Fruit fly (Drosophila melanogaster) whole organism, embryonic: ENCODE results near the gene CG2247.

ENCODE experiments used
- Abd-B ChIP-seq: fragments of 200-800 bp; sonication (Bioruptor generic); optimal IDR thresholded peaks from 2 replicates; lab custom pipeline; 2018; ENCODE audit warnings: missing biosample characterization, mild to moderate bottlenecking, missing genetic modification characterization, moderate library complexity
- CG11093 ChIP-seq: fragments of 200-800 bp; sonication (Bioruptor generic); IDR thresholded peaks from 3 replicates; pipeline ENCODE4 v1.3.6; 2022; ENCODE audit warnings: missing biosample characterization, missing genetic modification characterization
- CG11723 ChIP-seq: fragments of 200-800 bp; sonication (Bioruptor generic); optimal IDR thresholded peaks from 2 replicates; lab custom pipeline; 2017; ENCODE audit warnings: missing biosample characterization, mild to moderate bottlenecking, missing genetic modification characterization
- CG12942 ChIP-seq: fragments of 200-800 bp; sonication (Bioruptor generic); optimal IDR thresholded peaks from 3 replicates; lab custom pipeline; 2016; ENCODE audit warnings: missing biosample characterization, missing genetic modification characterization
- CG13123 ChIP-seq: fragments of 200-800 bp; sonication (Bioruptor generic); optimal IDR thresholded peaks from 2 replicates; lab custom pipeline; 2016; ENCODE audit warnings: missing biosample characterization, missing genetic modification characterization
- CG13775 ChIP-seq: fragments of 200-800 bp; sonication (Bioruptor generic); optimal IDR thresholded peaks from 3 replicates; lab custom pipeline; 2017; ENCODE audit warnings: missing biosample characterization, mild to moderate bottlenecking, missing genetic modification characterization
- CG14441 ChIP-seq: fragments of 200-800 bp; sonication (Bioruptor generic); IDR thresholded peaks from 2 replicates; pipeline ENCODE4 v1.3.6; 2022; ENCODE audit warnings: missing biosample characterization, missing genetic modification characterization
- CG15479 ChIP-seq: fragments of 200-800 bp; sonication (Bioruptor generic); optimal IDR thresholded peaks from 3 replicates; lab custom pipeline; 2019; ENCODE audit warnings: missing biosample characterization, mild to moderate bottlenecking, missing genetic modification characterization, moderate library complexity
- CG17612 ChIP-seq: fragments of 200-800 bp; sonication (Bioruptor generic); IDR thresholded peaks from 2 replicates; pipeline ENCODE4 v1.3.6; 2022; ENCODE audit warnings: missing biosample characterization, missing genetic modification characterization
- CG31224 ChIP-seq: fragments of 200-800 bp; sonication (Bioruptor generic); IDR thresholded peaks from 2 replicates; pipeline ENCODE4 v1.3.6; 2022; ENCODE audit warnings: missing biosample characterization, missing genetic modification characterization
- CG31441 ChIP-seq: fragments of 200-800 bp; sonication (Bioruptor generic); IDR thresholded peaks from 2 replicates; pipeline ENCODE4 v1.3.6; 2022; ENCODE audit warnings: missing biosample characterization, missing genetic modification characterization
- CG32772 ChIP-seq: fragments of 200-800 bp; sonication (Bioruptor generic); IDR thresholded peaks from 2 replicates; pipeline ENCODE4 v1.3.6; 2022; ENCODE audit warnings: missing biosample characterization, missing genetic modification characterization
- CG3838 ChIP-seq: fragments of 200-800 bp; sonication (Bioruptor generic); optimal IDR thresholded peaks from 3 replicates; lab custom pipeline; 2016; ENCODE audit warnings: missing biosample characterization, missing genetic modification characterization
- CG6175 ChIP-seq: fragments of 200-800 bp; sonication (Bioruptor generic); IDR thresholded peaks from 3 replicates; pipeline ENCODE4 v1.3.6; 2022; ENCODE audit warnings: missing biosample characterization, missing genetic modification characterization
- CG7963 ChIP-seq: fragments of 200-800 bp; sonication (Bioruptor generic); IDR thresholded peaks from 3 replicates; pipeline ENCODE4 v1.3.6; 2022; ENCODE audit warnings: missing biosample characterization, missing genetic modification characterization; ENCODE audit not compliant: partially characterized antibody
- CG8089 ChIP-seq: fragments of 200-800 bp; sonication (Bioruptor generic); optimal IDR thresholded peaks from 3 replicates; lab custom pipeline; 2016; ENCODE audit warnings: missing biosample characterization, missing genetic modification characterization
- CG8359 ChIP-seq: fragments of 200-800 bp; sonication (Bioruptor generic); optimal IDR thresholded peaks from 2 replicates; lab custom pipeline; 2017; ENCODE audit warnings: missing biosample characterization, mild to moderate bottlenecking, missing genetic modification characterization, borderline replicate concordance
- CG8478 ChIP-seq: fragments of >200 bp; optimal IDR thresholded peaks from 2 replicates; lab custom pipeline; 2018
- CG8944 ChIP-seq: fragments of 200-800 bp; sonication (Bioruptor generic); optimal IDR thresholded peaks from 3 replicates; lab custom pipeline; 2016; ENCODE audit warnings: missing biosample characterization, missing genetic modification characterization
- CHES-1-like ChIP-seq: fragments of 200-800 bp; sonication (Bioruptor generic); optimal IDR thresholded peaks from 2 replicates; lab custom pipeline; 2016; ENCODE audit warnings: missing biosample characterization, missing genetic modification characterization
- Dad ChIP-seq: fragments of 200-800 bp; sonication (Bioruptor generic); optimal IDR thresholded peaks from 3 replicates; lab custom pipeline; 2016; ENCODE audit warnings: missing biosample characterization, missing genetic modification characterization
- Deaf1 ChIP-seq: fragments of 200-800 bp; optimal IDR thresholded peaks from 3 replicates; lab custom pipeline; 2019; ENCODE audit warnings: missing biosample characterization, mild to moderate bottlenecking, missing genetic modification characterization, moderate library complexity
- Dfd ChIP-seq, 2 experiments: fragments of >200 bp; optimal IDR thresholded peaks; 2 replicates each; lab custom pipeline; 2017; ENCODE audit warnings: missing biosample characterization in 2 of 2, missing genetic modification characterization in 2 of 2
- Dip3 ChIP-seq: fragments of 200-800 bp; sonication (Bioruptor generic); optimal IDR thresholded peaks from 3 replicates; lab custom pipeline; 2016; ENCODE audit warnings: missing biosample characterization, missing genetic modification characterization
- Doc3 ChIP-seq: fragments of 200-800 bp; sonication (Bioruptor generic); IDR thresholded peaks from 3 replicates; pipeline ENCODE4 v1.3.6; 2022; ENCODE audit warnings: missing biosample characterization, missing genetic modification characterization; ENCODE audit not compliant: partially characterized antibody
- Drgx ChIP-seq: fragments of 200-800 bp; sonication (Bioruptor generic); IDR thresholded peaks from 2 replicates; pipeline ENCODE4 v1.3.6; 2022; ENCODE audit warnings: missing biosample characterization, missing genetic modification characterization
- Ets97D ChIP-seq: fragments of 200-800 bp; sonication (Bioruptor generic); optimal IDR thresholded peaks from 3 replicates; lab custom pipeline; 2016; ENCODE audit warnings: missing biosample characterization, missing genetic modification characterization
- MBD-R2 ChIP-seq: fragments of 200-800 bp; sonication (Bioruptor generic); IDR thresholded peaks from 2 replicates; pipeline ENCODE4 v1.3.6; 2022; ENCODE audit warnings: missing biosample characterization, missing genetic modification characterization
- Mad ChIP-seq: fragments of 200-800 bp; sonication (Bioruptor generic); optimal IDR thresholded peaks from 2 replicates; lab custom pipeline; 2016; ENCODE audit warnings: missing biosample characterization, missing genetic modification characterization
- Myb ChIP-seq: fragments of 200-800 bp; sonication (Bioruptor generic); optimal IDR thresholded peaks from 2 replicates; lab custom pipeline; 2016; ENCODE audit warnings: missing biosample characterization, missing genetic modification characterization
- Nf-YA ChIP-seq: fragments of 200-800 bp; sonication (Bioruptor generic); IDR thresholded peaks from 2 replicates; pipeline ENCODE4 v1.3.6; 2022; ENCODE audit warnings: missing biosample characterization, missing genetic modification characterization
- Nf-YB ChIP-seq: fragments of 200-800 bp; sonication (Bioruptor generic); optimal IDR thresholded peaks from 3 replicates; lab custom pipeline; 2019; ENCODE audit warnings: missing biosample characterization, mild to moderate bottlenecking, missing genetic modification characterization, moderate library complexity
- abd-A ChIP-seq: fragments of 200-800 bp; sonication (Bioruptor generic); optimal IDR thresholded peaks from 3 replicates; lab custom pipeline; 2019; ENCODE audit warnings: missing biosample characterization, mild to moderate bottlenecking, missing genetic modification characterization, moderate library complexity
- ems ChIP-seq: fragments of 200-800 bp; sonication (Bioruptor generic); optimal IDR thresholded peaks from 3 replicates; lab custom pipeline; 2016; ENCODE audit warnings: missing biosample characterization, missing genetic modification characterization
- ftz-f1 ChIP-seq: fragments of 200-800 bp; sonication (Bioruptor generic); optimal IDR thresholded peaks from 2 replicates; lab custom pipeline; 2016; ENCODE audit warnings: missing biosample characterization, missing genetic modification characterization
- grau ChIP-seq: fragments of 200-800 bp; optimal IDR thresholded peaks from 3 replicates; lab custom pipeline; 2019; ENCODE audit warnings: missing biosample characterization, mild to moderate bottlenecking, missing genetic modification characterization, moderate library complexity
- lmd ChIP-seq: fragments of 200-800 bp; sonication (Bioruptor generic); IDR thresholded peaks from 2 replicates; pipeline ENCODE4 v1.3.6; 2022; ENCODE audit warnings: missing biosample characterization, missing genetic modification characterization
- lov ChIP-seq, 2 experiments: fragments of 200-800 bp in 1 of 2; fragments of >200 bp in 1 of 2; sonication (Bioruptor generic) in 1 of 2; IDR thresholded peaks in 1 of 2; optimal IDR thresholded peaks in 1 of 2; 2 replicates in 1 of 2; 3 replicates in 1 of 2; pipeline versions ENCODE4 v1.3.6 to Lab custom; 2017 to 2022; ENCODE audit warnings: missing biosample characterization in 1 of 2, missing genetic modification characterization in 1 of 2
- otp ChIP-seq: fragments of 200-800 bp; sonication (Bioruptor generic); IDR thresholded peaks from 3 replicates; pipeline ENCODE4, ENCODE4 v1.3.6; 2022; ENCODE audit warnings: missing biosample characterization, missing genetic modification characterization
- pho ChIP-seq: fragments of 200-800 bp; sonication (Bioruptor generic); optimal IDR thresholded peaks from 2 replicates; lab custom pipeline; 2016; ENCODE audit warnings: missing biosample characterization, missing genetic modification characterization
- phol ChIP-seq: fragments of 200-800 bp; sonication (Bioruptor generic); optimal IDR thresholded peaks from 3 replicates; lab custom pipeline; 2018; ENCODE audit warnings: missing biosample characterization, mild to moderate bottlenecking, missing genetic modification characterization, moderate library complexity
- prd ChIP-seq, 3 experiments: fragments of >200 bp in 2 of 3; fragments of 200-800 bp in 1 of 3; sonication (Bioruptor generic) in 1 of 3; optimal IDR thresholded peaks in 2 of 3; IDR thresholded peaks in 1 of 3; 2 replicates in 2 of 3; 3 replicates in 1 of 3; pipeline versions ENCODE4 v1.3.6 to Lab custom; 2017 to 2022; ENCODE audit warnings: missing biosample characterization in 1 of 3, missing genetic modification characterization in 1 of 3
- scrt ChIP-seq: fragments of 200-800 bp; sonication (Bioruptor generic); optimal IDR thresholded peaks from 2 replicates; lab custom pipeline; 2018; ENCODE audit warnings: missing biosample characterization, mild to moderate bottlenecking, missing genetic modification characterization, moderate library complexity
- shn ChIP-seq: fragments of 200-800 bp; sonication (Bioruptor generic); optimal IDR thresholded peaks from 3 replicates; lab custom pipeline; 2016; ENCODE audit warnings: missing biosample characterization, missing genetic modification characterization
- slp2 ChIP-seq: fragments of 200-800 bp; sonication (Bioruptor generic); optimal IDR thresholded peaks from 2 replicates; lab custom pipeline; 2016; ENCODE audit warnings: missing biosample characterization, missing genetic modification characterization
- stc ChIP-seq: fragments of 200-800 bp; sonication (Bioruptor generic); IDR thresholded peaks from 2 replicates; pipeline ENCODE4 v1.3.6; 2022; ENCODE audit warnings: missing biosample characterization, missing genetic modification characterization
- tio ChIP-seq: fragments of 200-800 bp; sonication (Bioruptor generic); optimal IDR thresholded peaks from 2 replicates; lab custom pipeline; 2017; ENCODE audit warnings: missing biosample characterization, missing genetic modification characterization, inconsistent platforms
- tna ChIP-seq: fragments of 200-800 bp; sonication (Bioruptor generic); IDR thresholded peaks from 2 replicates; pipeline ENCODE4 v1.3.6; 2022; ENCODE audit warnings: missing biosample characterization, missing genetic modification characterization; ENCODE audit not compliant: partially characterized antibody
- ttk ChIP-seq: fragments of 200-800 bp; sonication (Bioruptor generic); IDR thresholded peaks from 2 replicates; pipeline ENCODE4 v2.1.2; 2022; ENCODE audit warnings: missing biosample characterization, missing genetic modification characterization
- wdn ChIP-seq: fragments of 200-800 bp; sonication (Bioruptor generic); IDR thresholded peaks from 2 replicates; pipeline ENCODE4 v1.3.6; 2022; ENCODE audit warnings: missing biosample characterization, missing genetic modification characterization
- zfh2 ChIP-seq: fragments of 200-800 bp; sonication (Bioruptor generic); optimal IDR thresholded peaks from 2 replicates; lab custom pipeline; 2016; ENCODE audit warnings: missing biosample characterization, missing genetic modification characterization

CG2247 gene

DNA sequence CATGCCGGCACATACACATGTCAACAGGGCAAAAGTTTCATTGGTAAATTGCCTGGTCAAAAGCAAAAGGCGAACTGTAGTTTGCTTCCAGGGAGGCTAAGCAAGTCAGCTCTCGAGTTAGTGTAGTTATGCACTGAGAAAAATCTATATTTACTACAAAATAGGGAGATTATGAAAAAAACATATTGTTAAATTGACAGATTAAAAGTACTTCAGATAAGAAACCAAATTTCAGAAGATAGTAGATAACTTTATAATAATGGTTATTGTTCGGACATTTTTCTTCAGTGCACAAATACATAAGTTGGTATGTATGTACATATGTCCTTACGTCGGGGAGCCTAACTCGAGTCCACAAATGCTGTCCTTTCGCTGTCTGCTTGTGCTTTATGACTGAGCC lies 45.7 kb upstream of the CG2247 start (continued):
- no peak for TF ChIP-seq CG14441 (GFP tag; lab: Robert Waterston, UW)
- TF ChIP-seq otp (GFP tag; lab: Robert Waterston, UW), result no peak
- TF ChIP-seq CG31224 (GFP tag; lab: Robert Waterston, UW), result 0 out of 2 replicates have a peak, but pooled peaks have one; percentile 21
- no peak for TF ChIP-seq wdn (GFP tag; lab: Robert Waterston, UW)
- TF ChIP-seq CG15479, result no peak
- TF ChIP-seq Nf-YA (GFP tag; lab: Robert Waterston, UW), result no peak
- TF ChIP-seq Dfd (GFP tag; optimal IDR thresholded peaks at IDR 0.05; lab: Kevin White, UChicago), result no peak
- no peak for TF ChIP-seq zfh2 (GFP tag; lab: Kevin White, UChicago)
- no peak for TF ChIP-seq Dip3 (GFP tag; lab: Kevin White, UChicago)
- TF ChIP-seq Mad, result no peak
- no peak for TF ChIP-seq stc (GFP tag; lab: Robert Waterston, UW)
- TF ChIP-seq Doc3 (GFP tag; lab: Robert Waterston, UW), result no peak
- no peak for TF ChIP-seq CG6175 (GFP tag; lab: Robert Waterston, UW)
- TF ChIP-seq tna (GFP tag; lab: Robert Waterston, UW), result no peak
- peak; percentile 33 for TF ChIP-seq tio (GFP tag; lab: Kevin White, UChicago)
- no peak for TF ChIP-seq Ets97D
- TF ChIP-seq phol (tag; lab: Kevin White, UChicago), result peak; percentile 66
- TF ChIP-seq scrt (GFP tag; lab: Kevin White, UChicago), result peak; percentile 57
- TF ChIP-seq prd (optimal IDR thresholded peaks at IDR 0.05; lab: Kevin White, UChicago), result no peak
- TF ChIP-seq prd (GFP tag; IDR thresholded peaks at IDR 0.05; lab: Robert Waterston, UW), result peak; percentile 60; the same call in 2 of the 3 replicates
- peak; percentile 47 for TF ChIP-seq CG13775 (GFP tag; lab: Kevin White, UChicago)
- TF ChIP-seq Nf-YB (GFP tag; lab: Kevin White, UChicago), result peak; percentile 18
- no peak for TF ChIP-seq CG8359
- TF ChIP-seq MBD-R2 (GFP tag; lab: Robert Waterston, UW), result no peak; the same call in 1 of the 2 replicates
- no peak for TF ChIP-seq CG17612
- TF ChIP-seq ftz-f1, result no peak
- peak; percentile 25 for TF ChIP-seq pho (GFP tag; lab: Kevin White, UChicago)
- TF ChIP-seq CG8944 (GFP tag; lab: Kevin White, UChicago), result peak; percentile 19
- peak; percentile 13 for TF ChIP-seq CG12942 (GFP tag; lab: Kevin White, UChicago)
- no peak for TF ChIP-seq CG7963
- TF ChIP-seq Myb, result no peak
- no peak for TF ChIP-seq CG8089 (GFP tag; lab: Kevin White, UChicago)
- peak; percentile 48 for TF ChIP-seq lmd (GFP tag; lab: Robert Waterston, UW)
- TF ChIP-seq grau (tag; lab: Kevin White, UChicago), result peak; percentile 71
- TF ChIP-seq CG3838 (GFP tag; lab: Kevin White, UChicago), result no peak
- 0 out of 2 replicates have a peak, but pooled peaks have one; percentile 21 for TF ChIP-seq ttk (GFP tag; lab: Robert Waterston, UW)
- TF ChIP-seq CG11723, result no peak
- no peak for TF ChIP-seq Dad (GFP tag; lab: Kevin White, UChicago)
- peak; percentile 56 for TF ChIP-seq Drgx (GFP tag; lab: Robert Waterston, UW)
- TF ChIP-seq CG13123 (GFP tag; lab: Kevin White, UChicago), result no peak
- TF ChIP-seq abd-A (tag; lab: Kevin White, UChicago), result peak; percentile 23
- 0 out of 2 replicates have a peak, but pooled peaks have one; percentile 32 for TF ChIP-seq CG32772
- TF ChIP-seq CG31441, result peak; percentile 68
- no peak for TF ChIP-seq lov (optimal IDR thresholded peaks at IDR 0.05; lab: Kevin White, UChicago)
- no peak for TF ChIP-seq lov (GFP tag; IDR thresholded peaks at IDR 0.05; lab: Robert Waterston, UW)
- no peak for TF ChIP-seq CHES-1-like (GFP tag; lab: Kevin White, UChicago)
- TF ChIP-seq Abd-B (GFP tag; lab: Kevin White, UChicago), result no peak
- TF ChIP-seq ems (GFP tag; lab: Kevin White, UChicago), result peak; percentile 6
- no peak for TF ChIP-seq CG11093
- TF ChIP-seq CG8478 (lab: Kevin White, UChicago), result no peak
- TF ChIP-seq slp2 (GFP tag; lab: Kevin White, UChicago), result no peak
- TF ChIP-seq Deaf1, result peak; percentile 34
- TF ChIP-seq shn (GFP tag; lab: Kevin White, UChicago), result no peak
